Fruit fly (Drosophila melanogaster) whole organism, embryonic: ENCODE results near the gene tomb.
A peak's percentile ranks its signal among the peaks of the same experiment; 100 is the strongest.

Experiments used
- Blimp-1 ChIP-seq: fragments of 200-800 bp; sonication (Bioruptor generic); optimal IDR thresholded peaks from 3 replicates; lab custom pipeline; 2018; ENCODE audit warnings: missing biosample characterization, missing genetic modification characterization, mild to moderate bottlenecking, moderate library complexity, missing genetic modification reagents
- C15 ChIP-seq: fragments of 200-800 bp; sonication (Bioruptor generic); IDR thresholded peaks from 3 replicates; pipeline ENCODE4 v1.3.6; 2022; ENCODE audit warnings: missing biosample characterization, missing genetic modification characterization
- CG10267 ChIP-seq: fragments of 200-800 bp; sonication (Bioruptor generic); optimal IDR thresholded peaks from 2 replicates; lab custom pipeline; 2018; ENCODE audit warnings: missing biosample characterization, mild to moderate bottlenecking, missing genetic modification characterization, moderate library complexity
- CG10431 ChIP-seq: fragments of 200-800 bp; sonication (Bioruptor generic); optimal IDR thresholded peaks from 3 replicates; lab custom pipeline; 2018; ENCODE audit warnings: missing biosample characterization, mild to moderate bottlenecking, missing genetic modification characterization
- CG10959 ChIP-seq: fragments of 200-800 bp; sonication (Bioruptor generic); IDR thresholded peaks from 2 replicates; pipeline ENCODE4 v1.3.6; 2022; ENCODE audit warnings: missing biosample characterization, missing genetic modification characterization
- CG11504 ChIP-seq: fragments of 200-800 bp; sonication (Bioruptor generic); optimal IDR thresholded peaks from 3 replicates; lab custom pipeline; 2019; ENCODE audit warnings: missing biosample characterization, mild to moderate bottlenecking, missing genetic modification characterization, moderate library complexity
- CG12104 ChIP-seq: fragments of 200-800 bp; sonication (Bioruptor generic); optimal IDR thresholded peaks from 3 replicates; lab custom pipeline; 2016; ENCODE audit warnings: missing biosample characterization, missing genetic modification characterization
- CG12236 ChIP-seq: fragments of 200-800 bp; sonication (Bioruptor generic); optimal IDR thresholded peaks from 2 replicates; lab custom pipeline; 2016; ENCODE audit warnings: missing biosample characterization, missing genetic modification characterization
- CG14441 ChIP-seq: fragments of 200-800 bp; sonication (Bioruptor generic); IDR thresholded peaks from 2 replicates; pipeline ENCODE4 v1.3.6; 2022; ENCODE audit warnings: missing biosample characterization, missing genetic modification characterization
- CG15479 ChIP-seq: fragments of 200-800 bp; sonication (Bioruptor generic); optimal IDR thresholded peaks from 3 replicates; lab custom pipeline; 2019; ENCODE audit warnings: missing biosample characterization, mild to moderate bottlenecking, missing genetic modification characterization, moderate library complexity
- CG2199 ChIP-seq: fragments of 200-800 bp; sonication (Bioruptor generic); IDR thresholded peaks from 3 replicates; pipeline ENCODE4 v1.3.6; 2022; ENCODE audit warnings: missing biosample characterization, missing genetic modification characterization
- CG2712 ChIP-seq: fragments of 200-800 bp; optimal IDR thresholded peaks from 3 replicates; lab custom pipeline; 2019; ENCODE audit warnings: missing biosample characterization, mild to moderate bottlenecking, missing genetic modification characterization, moderate library complexity
- CG30020 ChIP-seq: fragments of 200-800 bp; optimal IDR thresholded peaks from 2 replicates; lab custom pipeline; 2019; ENCODE audit warnings: missing biosample characterization, mild to moderate bottlenecking, missing genetic modification characterization, moderate library complexity
- CG32772 ChIP-seq: fragments of 200-800 bp; sonication (Bioruptor generic); IDR thresholded peaks from 2 replicates; pipeline ENCODE4 v1.3.6; 2022; ENCODE audit warnings: missing biosample characterization, missing genetic modification characterization
- CG34422 ChIP-seq: fragments of 200-800 bp; sonication (Bioruptor generic); IDR thresholded peaks from 3 replicates; pipeline ENCODE4 v1.3.6; 2022; ENCODE audit warnings: missing biosample characterization, missing genetic modification characterization
- CG4360 ChIP-seq: fragments of 200-800 bp; sonication (Bioruptor generic); IDR thresholded peaks from 2 replicates; pipeline ENCODE4 v1.3.6; 2022; ENCODE audit warnings: missing biosample characterization, missing genetic modification characterization
- CG6765 ChIP-seq: fragments of 200-800 bp; sonication (Bioruptor generic); optimal IDR thresholded peaks from 3 replicates; lab custom pipeline; 2017; ENCODE audit warnings: missing biosample characterization, mild to moderate bottlenecking, missing genetic modification characterization
- CG6791 ChIP-seq: fragments of 200-800 bp; sonication (Bioruptor generic); IDR thresholded peaks from 3 replicates; pipeline ENCODE4 v1.3.6; 2022; ENCODE audit warnings: missing biosample characterization, missing genetic modification characterization; ENCODE audit not compliant: partially characterized antibody
- CG7963 ChIP-seq: fragments of 200-800 bp; sonication (Bioruptor generic); IDR thresholded peaks from 3 replicates; pipeline ENCODE4 v1.3.6; 2022; ENCODE audit warnings: missing biosample characterization, missing genetic modification characterization; ENCODE audit not compliant: partially characterized antibody
- CG8765 ChIP-seq: fragments of 200-800 bp; sonication (Bioruptor generic); IDR thresholded peaks from 2 replicates; pipeline ENCODE4 v1.3.6; 2022; ENCODE audit warnings: missing biosample characterization, missing genetic modification characterization
- D19B ChIP-seq: fragments of 200-800 bp; sonication (Bioruptor generic); optimal IDR thresholded peaks from 2 replicates; lab custom pipeline; 2017; ENCODE audit warnings: missing biosample characterization, mild to moderate bottlenecking, missing genetic modification characterization
- Dfd ChIP-seq, 2 experiments: fragments of >200 bp; optimal IDR thresholded peaks; 2 replicates each; lab custom pipeline; 2017; ENCODE audit warnings: missing biosample characterization in 2 of 2, missing genetic modification characterization in 2 of 2
- Gsc ChIP-seq: fragments of 200-800 bp; sonication (Bioruptor generic); IDR thresholded peaks from 2 replicates; pipeline ENCODE4 v1.3.6; 2022; ENCODE audit warnings: missing biosample characterization, missing genetic modification characterization
- HLH3B ChIP-seq: fragments of 200-800 bp; sonication (Bioruptor generic); IDR thresholded peaks from 2 replicates; pipeline ENCODE4 v1.3.6; 2022; ENCODE audit warnings: missing biosample characterization, missing genetic modification characterization
- Hr39 ChIP-seq: fragments of >200 bp; optimal IDR thresholded peaks from 2 replicates; lab custom pipeline; 2017
- Jarid2 ChIP-seq: fragments of 200-800 bp; sonication (Bioruptor generic); optimal IDR thresholded peaks from 3 replicates; lab custom pipeline; 2017; ENCODE audit warnings: mild to moderate bottlenecking, missing biosample characterization, missing genetic modification reagents, missing genetic modification characterization
- Opbp ChIP-seq: fragments of 200-800 bp; sonication (Bioruptor generic); IDR thresholded peaks from 3 replicates; pipeline ENCODE4 v1.3.6; 2022; ENCODE audit warnings: missing biosample characterization, missing genetic modification characterization; ENCODE audit not compliant: partially characterized antibody
- Ptx1 ChIP-seq: fragments of 200-800 bp; sonication (Bioruptor generic); IDR thresholded peaks from 2 replicates; pipeline ENCODE4 v1.3.6; 2022; ENCODE audit warnings: missing biosample characterization, missing genetic modification characterization
- Sry-β ChIP-seq: fragments of 200-800 bp; sonication (Bioruptor generic); optimal IDR thresholded peaks from 2 replicates; lab custom pipeline; 2018; ENCODE audit warnings: missing biosample characterization, mild to moderate bottlenecking, missing genetic modification characterization, moderate library complexity
- Usf ChIP-seq: fragments of 200-800 bp; sonication (Bioruptor generic); optimal IDR thresholded peaks from 2 replicates; lab custom pipeline; 2017; ENCODE audit warnings: missing genotype, missing biosample characterization, missing genetic modification characterization
- ara ChIP-seq: fragments of 200-800 bp; sonication (Bioruptor generic); IDR thresholded peaks from 2 replicates; pipeline ENCODE4 v1.3.6; 2022; ENCODE audit warnings: missing biosample characterization, missing genetic modification characterization
- cad ChIP-seq: fragments of >200 bp; optimal IDR thresholded peaks from 2 replicates; lab custom pipeline; 2017; ENCODE audit warnings: missing biosample characterization, missing genetic modification characterization
- chinmo ChIP-seq: fragments of 200-800 bp; sonication (Bioruptor generic); IDR thresholded peaks from 4 replicates; pipeline ENCODE4 v1.3.6; 2022; ENCODE audit warnings: missing biosample characterization, missing genetic modification characterization; ENCODE audit not compliant: partially characterized antibody
- ci ChIP-seq: fragments of 200-800 bp; sonication (Bioruptor generic); IDR thresholded peaks from 3 replicates; pipeline ENCODE4 v1.3.6; 2022; ENCODE audit warnings: missing biosample characterization, missing genetic modification characterization
- danr ChIP-seq: fragments of 200-800 bp; sonication (Bioruptor generic); IDR thresholded peaks from 2 replicates; pipeline ENCODE4 v1.3.6; 2022; ENCODE audit warnings: missing biosample characterization, missing genetic modification characterization
- dati ChIP-seq: fragments of 200-800 bp; sonication (Bioruptor generic); IDR thresholded peaks from 2 replicates; pipeline ENCODE4 v1.3.6; 2022; ENCODE audit warnings: missing biosample characterization, missing genetic modification characterization
- dysf ChIP-seq: fragments of 200-800 bp; sonication (Bioruptor generic); IDR thresholded peaks from 3 replicates; pipeline ENCODE4 v1.3.6; 2022; ENCODE audit warnings: missing biosample characterization, missing genetic modification characterization
- ewg ChIP-seq: fragments of 200-800 bp; sonication (Bioruptor generic); optimal IDR thresholded peaks from 3 replicates; lab custom pipeline; 2017; ENCODE audit warnings: mild to moderate bottlenecking, missing biosample characterization, missing genetic modification reagents, missing genetic modification characterization
- eyg ChIP-seq: fragments of 200-800 bp; sonication (Bioruptor generic); optimal IDR thresholded peaks from 3 replicates; lab custom pipeline; 2016; ENCODE audit warnings: missing biosample characterization, missing genetic modification characterization
- kah ChIP-seq: fragments of 200-800 bp; sonication (Bioruptor generic); optimal IDR thresholded peaks from 2 replicates; lab custom pipeline; 2018; ENCODE audit warnings: missing biosample characterization, mild to moderate bottlenecking, missing genetic modification characterization
- kni ChIP-seq: fragments of 200-800 bp; sonication (Bioruptor generic); optimal IDR thresholded peaks from 3 replicates; lab custom pipeline; 2017; ENCODE audit warnings: mild to moderate bottlenecking, missing biosample characterization, missing genetic modification reagents, missing genetic modification characterization
- nom ChIP-seq: fragments of 200-800 bp; sonication (Bioruptor generic); optimal IDR thresholded peaks from 2 replicates; lab custom pipeline; 2017; ENCODE audit warnings: missing biosample characterization, missing genetic modification characterization, mild to moderate bottlenecking, moderate library complexity, missing genetic modification reagents
- pan ChIP-seq, 4 experiments: fragments of >200 bp in 3 of 4; fragments of 200-800 bp in 1 of 4; sonication (Bioruptor generic) in 1 of 4; optimal IDR thresholded peaks in 3 of 4; IDR thresholded peaks in 1 of 4; 2 replicates each; pipeline versions ENCODE4 v1.3.6 to Lab custom; 2017 to 2022; ENCODE audit warnings: missing biosample characterization in 2 of 4, missing genetic modification characterization in 2 of 4, mixed read lengths in 1 of 4
- prd ChIP-seq, 3 experiments: fragments of >200 bp in 2 of 3; fragments of 200-800 bp in 1 of 3; sonication (Bioruptor generic) in 1 of 3; optimal IDR thresholded peaks in 2 of 3; IDR thresholded peaks in 1 of 3; 2 replicates in 2 of 3; 3 replicates in 1 of 3; pipeline versions ENCODE4 v1.3.6 to Lab custom; 2017 to 2022; ENCODE audit warnings: missing biosample characterization in 1 of 3, missing genetic modification characterization in 1 of 3
- pum ChIP-seq: fragments of 200-800 bp; sonication (Bioruptor generic); optimal IDR thresholded peaks from 2 replicates; lab custom pipeline; 2016; ENCODE audit warnings: missing biosample characterization, missing genetic modification characterization
- sqz ChIP-seq: fragments of 200-800 bp; sonication (Bioruptor generic); optimal IDR thresholded peaks from 3 replicates; lab custom pipeline; 2018; ENCODE audit warnings: missing biosample characterization, mild to moderate bottlenecking, missing genetic modification characterization
- ttk ChIP-seq: fragments of 200-800 bp; sonication (Bioruptor generic); IDR thresholded peaks from 2 replicates; pipeline ENCODE4 v2.1.2; 2022; ENCODE audit warnings: missing biosample characterization, missing genetic modification characterization

Gene tomb

DNA sequence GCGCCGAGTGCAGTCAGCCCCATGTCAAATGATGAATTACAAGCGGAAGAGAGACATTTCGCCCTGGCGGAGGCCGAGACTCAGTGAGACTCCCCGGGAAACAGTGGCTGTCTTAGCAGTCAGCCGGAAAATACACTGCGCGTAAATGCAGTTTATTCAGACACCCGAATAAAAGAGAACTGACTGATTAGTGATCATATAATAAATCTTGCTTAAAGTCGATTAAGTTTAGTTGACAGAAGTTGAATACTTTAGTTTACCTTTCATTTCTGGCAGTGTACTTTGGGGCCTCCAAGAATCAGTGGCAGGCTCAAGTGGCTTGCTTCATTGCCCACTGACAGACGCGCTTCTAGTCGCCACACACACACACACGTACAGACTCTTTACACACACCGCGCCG is 45.3 kb downstream of the tomb start (continued):
- TF ChIP-seq CG10267 (peak; percentile 15), CG2712 (tag; lab: Kevin White, UChicago) (peak; percentile 48), dati (GFP tag; lab: Robert Waterston, UW) (no peak)
- TF ChIP-seq, all 482 proteins: peak for 63

DNA sequence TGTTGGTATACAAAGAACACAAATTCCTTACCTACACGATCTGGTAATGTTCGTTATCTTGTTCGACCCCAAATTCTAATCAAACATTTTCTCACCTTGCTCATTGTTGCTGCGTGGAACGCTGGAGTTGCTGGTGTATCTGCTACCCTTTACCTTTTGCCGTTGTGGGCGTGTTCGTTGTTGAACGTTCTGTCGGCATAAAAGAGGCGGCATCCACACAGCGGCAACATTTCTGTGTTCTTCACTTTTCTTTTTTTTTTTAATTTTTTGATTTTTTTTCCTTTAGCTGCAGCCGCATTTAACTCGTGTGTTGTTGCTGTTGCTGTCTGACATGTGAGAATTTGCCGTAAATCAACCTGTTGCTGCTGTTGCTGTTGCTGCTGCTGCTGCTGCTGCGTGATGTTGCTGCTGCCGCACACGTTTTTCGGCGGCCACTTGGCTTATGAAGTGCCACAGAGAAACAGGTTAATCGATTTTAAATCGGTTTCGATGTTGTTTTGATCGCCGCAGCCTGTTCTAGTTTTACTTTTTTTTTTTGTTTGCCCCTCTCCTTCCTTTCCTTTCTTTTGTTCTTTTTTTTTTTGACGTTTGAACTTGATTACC is 46.7 kb downstream of the tomb start:
- TF ChIP-seq dysf (GFP tag; lab: Robert Waterston, UW), result no peak
- peak; percentile 21; the same call in 1 of the 3 replicates for TF ChIP-seq CG7963 (GFP tag; lab: Robert Waterston, UW)
- no peak for TF ChIP-seq CG10431 (GFP tag; lab: Kevin White, UChicago)
- no peak for TF ChIP-seq ewg (GFP tag; lab: Kevin White, UChicago)
- no peak for TF ChIP-seq ci (GFP tag; lab: Robert Waterston, UW)
- no peak for TF ChIP-seq CG8765
- TF ChIP-seq Blimp-1 (GFP tag; lab: Kevin White, UChicago), result peak; percentile 17
- TF ChIP-seq chinmo (GFP tag; lab: Robert Waterston, UW), result 0 out of 4 replicates have a peak, but pooled peaks have one; percentile 15
- no peak for TF ChIP-seq Usf
- TF ChIP-seq CG10959 (GFP tag; lab: Robert Waterston, UW), result no peak
- TF ChIP-seq danr (GFP tag; lab: Robert Waterston, UW), result no peak
- TF ChIP-seq Hr39 (lab: Kevin White, UChicago), result peak; percentile 40
- 0 out of 2 replicates have a peak, but pooled peaks have one; percentile 26 for TF ChIP-seq Gsc (GFP tag; lab: Robert Waterston, UW)
- no peak for TF ChIP-seq HLH3B
- 0 out of 2 replicates have a peak, but pooled peaks have one; percentile 24 for TF ChIP-seq Ptx1
- peak; percentile 73; the same call in 2 of the 3 replicates for TF ChIP-seq CG2199 (GFP tag; lab: Robert Waterston, UW)
- TF ChIP-seq CG15479 (GFP tag; lab: Kevin White, UChicago), result no peak
- TF ChIP-seq CG6791, result peak; percentile 39; the same call in 1 of the 3 replicates
- no peak for TF ChIP-seq CG6765
- no peak for TF ChIP-seq Sry-β (GFP tag; lab: Kevin White, UChicago)
- peak; percentile 67 for TF ChIP-seq nom (GFP tag; lab: Kevin White, UChicago)
- no peak for TF ChIP-seq Jarid2 (GFP tag; lab: Kevin White, UChicago)
- peak; percentile 54 for TF ChIP-seq D19B (GFP tag; lab: Kevin White, UChicago)
- no peak for TF ChIP-seq prd (optimal IDR thresholded peaks at IDR 0.05; lab: Kevin White, UChicago)
- peak; percentile 42; the same call in 2 of the 3 replicates for TF ChIP-seq prd (GFP tag; IDR thresholded peaks at IDR 0.05; lab: Robert Waterston, UW)
- TF ChIP-seq pan (optimal IDR thresholded peaks at IDR 0.05; lab: Kevin White, UChicago), result no peak
- peak in 1 of 2 experiments; percentile 46 for TF ChIP-seq pan (GFP tag; optimal IDR thresholded peaks at IDR 0.05 in 1 of 2, IDR thresholded peaks at IDR 0.05 in 1 of 2)
- TF ChIP-seq C15 (GFP tag; lab: Robert Waterston, UW), result no peak
- peak; percentile 78 for TF ChIP-seq CG32772 (GFP tag; lab: Robert Waterston, UW)
- TF ChIP-seq kah (GFP tag; lab: Kevin White, UChicago), result peak; percentile 74
- TF ChIP-seq Dfd (GFP tag; optimal IDR thresholded peaks at IDR 0.05; lab: Kevin White, UChicago), result peak in 1 of 2 experiments; percentile 34
- TF ChIP-seq CG30020, result no peak
- TF ChIP-seq CG12236 (GFP tag; lab: Kevin White, UChicago), result no peak
- peak; percentile 69 for TF ChIP-seq CG4360 (GFP tag; lab: Robert Waterston, UW)
- TF ChIP-seq CG11504 (tag; lab: Kevin White, UChicago), result peak; percentile 8
- TF ChIP-seq sqz (GFP tag; lab: Kevin White, UChicago), result peak; percentile 60
- no peak for TF ChIP-seq Opbp (GFP tag; lab: Robert Waterston, UW)
- peak; percentile 25 for TF ChIP-seq kni (GFP tag; lab: Kevin White, UChicago)
- TF ChIP-seq CG14441 (GFP tag; lab: Robert Waterston, UW), result peak; percentile 33; the same call in 1 of the 2 replicates
- peak; percentile 46; the same call in 1 of the 2 replicates for TF ChIP-seq ara (GFP tag; lab: Robert Waterston, UW)
- TF ChIP-seq eyg, result no peak
- TF ChIP-seq ttk, result 0 out of 2 replicates have a peak, but pooled peaks have one; percentile 29
- TF ChIP-seq pum, result no peak
- TF ChIP-seq CG34422 (GFP tag; lab: Robert Waterston, UW), result no peak
- no peak for TF ChIP-seq CG12104 (GFP tag; lab: Kevin White, UChicago)
- TF ChIP-seq cad (GFP tag; lab: Kevin White, UChicago), result no peak
